Worm (Caenorhabditis elegans) whole organism, young adult: ENCODE measurements around the gene R07H5.16.
A peak's percentile ranks its signal among the peaks of the same experiment; 100 is the strongest.

Source experiments
- D2030.7 ChIP-seq: fragments of 200-800 bp; sonication (Bioruptor generic); IDR thresholded peaks from 2 replicates; pipeline ENCODE4 v1.3.6; 2022; ENCODE audit warnings: missing genetic modification reagents, missing genetic modification characterization, missing compliant biosample characterization
- F33H1.4 ChIP-seq: fragments of 200-800 bp; sonication (Bioruptor generic); IDR thresholded peaks from 2 replicates; pipeline ENCODE4 v1.3.6; 2022; ENCODE audit warnings: missing genetic modification reagents, missing genetic modification characterization, missing compliant biosample characterization
- F49E8.2 ChIP-seq: sonication (generic microtip); optimal IDR thresholded peaks from 3 replicates; lab custom pipeline; 2017; ENCODE audit warnings: missing genetic modification characterization, mild to moderate bottlenecking, missing compliant biosample characterization, antibody characterized with exemption, moderate library complexity; ENCODE audit not compliant: insufficient read depth
- Y53G8AR.9 ChIP-seq: fragments of 200-800 bp; sonication (Bioruptor generic); conservative IDR thresholded peaks from 2 replicates; pipeline ENCODE4 v1.3.6; 2022; ENCODE audit warnings: missing genetic modification reagents, missing genetic modification characterization, missing compliant biosample characterization
- atf-7 ChIP-seq: sonication (generic microtip); optimal IDR thresholded peaks from 2 replicates; lab custom pipeline; 2017; ENCODE audit warnings: mild to moderate bottlenecking, missing genetic modification characterization, missing compliant biosample characterization
- attf-3 ChIP-seq: fragments of 200-800 bp; sonication (Bioruptor generic); conservative IDR thresholded peaks from 2 replicates; pipeline ENCODE4 v1.3.6; 2022; ENCODE audit warnings: missing genetic modification reagents, missing genetic modification characterization, missing compliant biosample characterization
- cebp-1 ChIP-seq, 2 experiments: fragments of 200-800 bp in 1 of 2; sonication (Bioruptor generic) in 1 of 2; sonication (generic microtip) in 1 of 2; IDR thresholded peaks in 1 of 2; optimal IDR thresholded peaks in 1 of 2; 2 replicates each; pipeline versions ENCODE4 v1.3.6 to Lab custom; 2017 to 2022; ENCODE audit warnings: missing compliant biosample characterization in 2 of 2, missing genetic modification characterization in 2 of 2, mild to moderate bottlenecking in 1 of 2, missing genetic modification reagents in 1 of 2, moderate library complexity in 1 of 2
- ceh-100 ChIP-seq: fragments of 200-800 bp; sonication (Bioruptor generic); IDR thresholded peaks from 2 replicates; pipeline ENCODE4 v1.3.6; 2022; ENCODE audit warnings: missing genetic modification reagents, missing genetic modification characterization, missing compliant biosample characterization
- ceh-40 ChIP-seq: fragments of 200-800 bp; sonication (Bioruptor generic); IDR thresholded peaks from 2 replicates; pipeline ENCODE4 v1.3.6; 2022; ENCODE audit warnings: missing genetic modification characterization, missing compliant biosample characterization
- ceh-91 ChIP-seq: fragments of 200-800 bp; sonication (Bioruptor generic); IDR thresholded peaks from 2 replicates; pipeline ENCODE4 v1.3.6; 2022; ENCODE audit warnings: missing genetic modification reagents, missing genetic modification characterization, missing compliant biosample characterization
- dox-1 ChIP-seq: fragments of 200-800 bp; sonication (Bioruptor generic); IDR thresholded peaks from 2 replicates; pipeline ENCODE4 v1.3.6; 2022; ENCODE audit warnings: missing genetic modification reagents, missing genetic modification characterization, missing compliant biosample characterization
- dpl-1 ChIP-seq: fragments of 150-350 bp; optimal IDR thresholded peaks from 2 replicates; lab custom pipeline; 2014; ENCODE audit warnings: missing biosample characterization, missing genetic modification reagents, missing genetic modification characterization
- efl-1 ChIP-seq: fragments of 150-350 bp; optimal IDR thresholded peaks from 2 replicates; lab custom pipeline; 2014; ENCODE audit warnings: missing biosample characterization, missing genetic modification reagents, missing genetic modification characterization
- hmg-1.2 ChIP-seq: fragments of 200-800 bp; sonication (Bioruptor generic); IDR thresholded peaks from 2 replicates; pipeline ENCODE4 v1.3.6; 2022; ENCODE audit warnings: missing genetic modification reagents, missing genetic modification characterization, missing compliant biosample characterization
- hsf-1 ChIP-seq: fragments of 200-800 bp; sonication (Bioruptor generic); IDR thresholded peaks from 2 replicates; pipeline ENCODE4 v1.3.6; 2022; ENCODE audit warnings: missing genetic modification reagents, missing genetic modification characterization, missing compliant biosample characterization
- lin-26 ChIP-seq: fragments of 200-800 bp; sonication (Bioruptor generic); IDR thresholded peaks from 2 replicates; pipeline ENCODE4 v1.3.6; 2022; ENCODE audit warnings: missing genetic modification reagents, missing genetic modification characterization, missing compliant biosample characterization
- lin-54 ChIP-seq: fragments of 200-800 bp; sonication (Bioruptor generic); optimal IDR thresholded peaks from 2 replicates; lab custom pipeline; 2018; ENCODE audit warnings: mild to moderate bottlenecking, missing genetic modification characterization, missing compliant biosample characterization
- lsl-1 ChIP-seq: fragments of 200-800 bp; sonication (Bioruptor generic); optimal IDR thresholded peaks from 2 replicates; lab custom pipeline; 2018; ENCODE audit warnings: mild to moderate bottlenecking, missing genetic modification characterization, moderate library complexity, missing compliant biosample characterization
- madf-6 ChIP-seq: fragments of 200-800 bp; sonication (Bioruptor generic); IDR thresholded peaks from 2 replicates; pipeline ENCODE4 v1.3.6; 2022; ENCODE audit warnings: missing genetic modification reagents, missing genetic modification characterization, missing compliant biosample characterization
- madf-8 ChIP-seq: fragments of 200-800 bp; sonication (Bioruptor generic); conservative IDR thresholded peaks from 2 replicates; pipeline ENCODE4 v1.3.6; 2022; ENCODE audit warnings: missing genetic modification reagents, missing genetic modification characterization, missing compliant biosample characterization
- nfya-2 ChIP-seq: fragments of 200-800 bp; sonication (Bioruptor generic); IDR thresholded peaks from 2 replicates; pipeline ENCODE4 v1.3.6; 2022; ENCODE audit warnings: missing genetic modification reagents, missing genetic modification characterization, missing compliant biosample characterization
- nfyb-1 ChIP-seq: fragments of 200-800 bp; sonication (Bioruptor generic); IDR thresholded peaks from 2 replicates; pipeline ENCODE4 v1.3.6; 2022; ENCODE audit warnings: missing genetic modification reagents, missing genetic modification characterization, missing compliant biosample characterization
- pbrm-1 ChIP-seq: fragments of 200-800 bp; sonication (Bioruptor generic); IDR thresholded peaks from 2 replicates; pipeline ENCODE4 v1.3.6; 2022; ENCODE audit warnings: missing genetic modification reagents, missing genetic modification characterization, missing compliant biosample characterization
- sdz-38 ChIP-seq: sonication (generic microtip); optimal IDR thresholded peaks from 2 replicates; lab custom pipeline; 2016; ENCODE audit warnings: missing genotype, missing genetic modification characterization, missing compliant biosample characterization
- snpc-1.1 ChIP-seq: sonication (generic microtip); optimal IDR thresholded peaks from 2 replicates; lab custom pipeline; 2017; ENCODE audit warnings: missing genetic modification characterization, mild to moderate bottlenecking, missing compliant biosample characterization, antibody characterized with exemption, moderate library complexity, missing genotype, missing genetic modification reagents; ENCODE audit not compliant: insufficient read depth
- snpc-1.3 ChIP-seq: sonication (generic microtip); optimal IDR thresholded peaks from 2 replicates; lab custom pipeline; 2017; ENCODE audit warnings: missing genetic modification characterization, mild to moderate bottlenecking, missing compliant biosample characterization, antibody characterized with exemption, moderate library complexity, missing genotype, missing genetic modification reagents; ENCODE audit not compliant: insufficient read depth
- snpc-3.4 ChIP-seq: sonication (generic microtip); optimal IDR thresholded peaks from 2 replicates; lab custom pipeline; 2017; ENCODE audit warnings: missing genetic modification characterization, mild to moderate bottlenecking, missing compliant biosample characterization, antibody characterized with exemption, moderate library complexity, missing genotype, missing genetic modification reagents
- unc-130 ChIP-seq: sonication (generic microtip); optimal IDR thresholded peaks from 2 replicates; lab custom pipeline; 2016; ENCODE audit warnings: missing genetic modification reagents, missing genetic modification characterization, missing compliant biosample characterization
- xnd-1 ChIP-seq: sonication (generic microtip); optimal IDR thresholded peaks from 2 replicates; lab custom pipeline; 2016; ENCODE audit warnings: missing genotype, missing genetic modification reagents, missing genetic modification characterization, missing compliant biosample characterization
- zim-3 ChIP-seq: sonication (generic microtip); optimal IDR thresholded peaks from 2 replicates; lab custom pipeline; 2017; ENCODE audit warnings: mild to moderate bottlenecking, missing genetic modification characterization, moderate library complexity, missing compliant biosample characterization

The R07H5.16 gene

ce11 chrIV:11149454-11150163 lies 49.5 kb upstream of the R07H5.16 start, which contains the start of the genes F01G4.6 and pfd-1 (continued):
- peak; percentile 80 for TF ChIP-seq lsl-1 (GFP tag; lab: Kevin White, UChicago)
- no peak for TF ChIP-seq cebp-1 (GFP tag; IDR thresholded peaks at IDR 0.05; lab: Robert Waterston, UW)
- TF ChIP-seq cebp-1 (tag; optimal IDR thresholded peaks at IDR 0.05; lab: Kevin White, UChicago) = peak; percentile 82
- no peak for TF ChIP-seq snpc-1.1 (tag; lab: Kevin White, UChicago)
- peak; percentile 79 for TF ChIP-seq pbrm-1 (GFP tag; lab: Robert Waterston, UW)
- TF ChIP-seq ceh-91 = 0 out of 2 replicates have a peak, but pooled peaks have one; percentile 27
- TF ChIP-seq zim-3 (tag; lab: Kevin White, UChicago) = no peak

- TF ChIP-seq atf-7 (tag; lab: Kevin White, UChicago) (no peak), hsf-1 (0 out of 2 replicates have a peak, but pooled peaks have one; percentile 26), lin-26 (GFP tag; lab: Robert Waterston, UW) (no peak), Y53G8AR.9 (GFP tag; lab: Robert Waterston, UW) (0 out of 2 replicates have a peak, but pooled peaks have one; percentile 54), attf-3 (GFP tag; lab: Robert Waterston, UW) (no peak), ceh-40 (GFP tag; lab: Robert Waterston, UW) (no peak), lin-54 (GFP tag; lab: Kevin White, UChicago) (peak; percentile 22), sdz-38 (tag; lab: Kevin White, UChicago) (no peak), F49E8.2 (tag; lab: Kevin White, UChicago) (no peak), snpc-1.3 (tag; lab: Kevin White, UChicago) (no peak)
Measured at ce11 chrIV:11150844-11151243, 48.3 kb upstream of the R07H5.16 start, which contains the start of gene C08F8.2. TSS of gene C08F8.2 (plus strand) at chrIV:11150997.

ce11 chrIV:11154425-11155114 lies 44.6 kb upstream of the R07H5.16 start, which contains the start of gene C08F8.3:
TSS of gene C08F8.3 (plus strand) at chrIV:11155044.
- 0 out of 2 replicates have a peak, but pooled peaks have one; percentile 90 for TF ChIP-seq nfya-2 (GFP tag; lab: Robert Waterston, UW)
- peak; percentile 89 for TF ChIP-seq lsl-1 (GFP tag; lab: Kevin White, UChicago)
- peak; percentile 77 for TF ChIP-seq snpc-3.4 (tag; lab: Kevin White, UChicago)
- peak; percentile 49 for TF ChIP-seq hmg-1.2 (GFP tag; lab: Robert Waterston, UW)
- peak; percentile 90 for TF ChIP-seq D2030.7 (GFP tag; lab: Robert Waterston, UW)
- TF ChIP-seq F33H1.4 (GFP tag; lab: Robert Waterston, UW) = peak; percentile 76
- TF ChIP-seq ceh-91 = peak; percentile 85
- TF ChIP-seq madf-6 (GFP tag; lab: Robert Waterston, UW) = peak; percentile 95
- peak; percentile 78 for TF ChIP-seq xnd-1 (tag; lab: Kevin White, UChicago)
- peak; percentile 93 for TF ChIP-seq nfyb-1
- TF ChIP-seq dpl-1 (GFP tag; lab: Kevin White, UChicago) = peak; percentile 71
- TF ChIP-seq F49E8.2 (tag; lab: Kevin White, UChicago) = peak; percentile 50
- peak; percentile 44; the same call in 1 of the 2 replicates for TF ChIP-seq dox-1 (GFP tag; lab: Robert Waterston, UW)
- peak; percentile 95 for TF ChIP-seq efl-1 (GFP tag; lab: Kevin White, UChicago)
- TF ChIP-seq ceh-100 (GFP tag; lab: Robert Waterston, UW) = 0 out of 2 replicates have a peak, but pooled peaks have one; percentile 23
- TF ChIP-seq hsf-1 = peak; percentile 81; the same call in 1 of the 2 replicates
- TF ChIP-seq madf-8 (GFP tag; lab: Robert Waterston, UW) = peak; percentile 92
- peak; percentile 23 for TF ChIP-seq lin-54 (GFP tag; lab: Kevin White, UChicago)
- peak; percentile 31 for TF ChIP-seq unc-130 (GFP tag; lab: Kevin White, UChicago)
- TF ChIP-seq, all 124 proteins: peak for 19; not testable (repeated sequence) for 105
